Worm (Caenorhabditis elegans) whole organism, young adult: Measurements from ENCODE around the gene F49E12.7.

Experiments
- B0035.1 ChIP-seq: sonication (generic microtip); optimal IDR thresholded peaks from 2 replicates; lab custom pipeline; 2016; ENCODE audit warnings: missing genetic modification characterization, mild to moderate bottlenecking, missing compliant biosample characterization, missing genotype, missing genetic modification reagents
- C06A6.2 ChIP-seq: fragments of 200-800 bp; sonication (Bioruptor generic); conservative IDR thresholded peaks from 2 replicates; pipeline ENCODE4 v1.3.6; 2022; ENCODE audit warnings: missing genetic modification characterization, missing compliant biosample characterization
- F10E7.11 ChIP-seq: sonication (generic microtip); optimal IDR thresholded peaks from 2 replicates; lab custom pipeline; 2017; ENCODE audit warnings: mild to moderate bottlenecking, missing genetic modification characterization, moderate library complexity, missing compliant biosample characterization
- F39B2.1 ChIP-seq: fragments of 200-800 bp; sonication (Bioruptor generic); IDR thresholded peaks from 2 replicates; pipeline ENCODE4 v1.3.6; 2022; ENCODE audit warnings: missing genetic modification reagents, missing genetic modification characterization, missing compliant biosample characterization
- F57C9.4 ChIP-seq: sonication (generic microtip); optimal IDR thresholded peaks from 2 replicates; lab custom pipeline; 2017; ENCODE audit warnings: mild to moderate bottlenecking, missing genetic modification characterization, missing compliant biosample characterization
- K11D2.4 ChIP-seq: fragments of 200-800 bp; sonication (Bioruptor generic); IDR thresholded peaks from 2 replicates; pipeline ENCODE4 v1.3.6; 2022; ENCODE audit warnings: missing genetic modification reagents, missing genetic modification characterization, missing compliant biosample characterization
- T07F8.4 ChIP-seq: sonication (generic microtip); optimal IDR thresholded peaks from 2 replicates; lab custom pipeline; 2016; ENCODE audit warnings: mild to moderate bottlenecking, missing genetic modification characterization, moderate library complexity, missing compliant biosample characterization
- Y53F4B.3 ChIP-seq: fragments of 200-800 bp; sonication (Bioruptor generic); IDR thresholded peaks from 2 replicates; pipeline ENCODE4 v1.3.6; 2022; ENCODE audit warnings: missing genetic modification reagents, missing genetic modification characterization, missing compliant biosample characterization
- Y95B8A.8 ChIP-seq: fragments of 200-800 bp; sonication (Bioruptor generic); IDR thresholded peaks from 2 replicates; pipeline ENCODE4 v1.3.6; 2022; ENCODE audit warnings: missing genetic modification reagents, missing genetic modification characterization, missing compliant biosample characterization
- akir-1 ChIP-seq: fragments of 200-800 bp; sonication (Bioruptor generic); optimal IDR thresholded peaks from 2 replicates; lab custom pipeline; 2018; ENCODE audit warnings: mild to moderate bottlenecking, missing genetic modification characterization, moderate library complexity, missing compliant biosample characterization
- aptf-2 ChIP-seq: fragments of 200-800 bp; sonication (Bioruptor generic); conservative IDR thresholded peaks from 2 replicates; pipeline ENCODE4 v1.3.6; 2022; ENCODE audit warnings: missing genetic modification reagents, missing genetic modification characterization, missing compliant biosample characterization
- attf-5 ChIP-seq: fragments of 200-800 bp; sonication (Bioruptor generic); optimal IDR thresholded peaks from 2 replicates; lab custom pipeline; 2018; ENCODE audit warnings: mild to moderate bottlenecking, missing genetic modification characterization, missing compliant biosample characterization
- bed-1 ChIP-seq: fragments of 200-800 bp; sonication (Bioruptor generic); IDR thresholded peaks from 2 replicates; pipeline ENCODE4 v1.3.6; 2022; ENCODE audit warnings: missing genetic modification reagents, missing genetic modification characterization, missing compliant biosample characterization
- bed-2 ChIP-seq: fragments of 200-800 bp; sonication (Bioruptor generic); IDR thresholded peaks from 2 replicates; pipeline ENCODE4 v1.3.6; 2022; ENCODE audit warnings: missing genetic modification reagents, missing genetic modification characterization, missing compliant biosample characterization
- ceh-91 ChIP-seq: fragments of 200-800 bp; sonication (Bioruptor generic); IDR thresholded peaks from 2 replicates; pipeline ENCODE4 v1.3.6; 2022; ENCODE audit warnings: missing genetic modification reagents, missing genetic modification characterization, missing compliant biosample characterization
- efl-1 ChIP-seq: fragments of 150-350 bp; optimal IDR thresholded peaks from 2 replicates; lab custom pipeline; 2014; ENCODE audit warnings: missing biosample characterization, missing genetic modification reagents, missing genetic modification characterization
- ets-4 ChIP-seq: fragments of 200-800 bp; sonication (Bioruptor generic); optimal IDR thresholded peaks from 2 replicates; lab custom pipeline; 2018; ENCODE audit warnings: mild to moderate bottlenecking, missing genetic modification characterization, missing compliant biosample characterization
- hlh-26 ChIP-seq: fragments of 200-800 bp; sonication (Bioruptor generic); conservative IDR thresholded peaks from 2 replicates; pipeline ENCODE4 v1.3.6; 2022; ENCODE audit warnings: missing genetic modification reagents, missing genetic modification characterization, missing compliant biosample characterization
- lag-1 ChIP-seq: fragments of 200-800 bp; sonication (Bioruptor generic); IDR thresholded peaks from 2 replicates; pipeline ENCODE4 v1.3.6; 2022; ENCODE audit warnings: missing genetic modification reagents, missing genetic modification characterization, missing compliant biosample characterization
- let-607 ChIP-seq, 2 experiments: fragments of 200-800 bp in 1 of 2; sonication (Bioruptor generic) in 1 of 2; sonication (generic microtip) in 1 of 2; optimal IDR thresholded peaks; 2 replicates each; lab custom pipeline; 2016 to 2018; ENCODE audit warnings: mild to moderate bottlenecking in 2 of 2, missing compliant biosample characterization in 2 of 2, missing genetic modification characterization in 2 of 2, moderate library complexity in 2 of 2, missing genotype in 1 of 2
- lin-26 ChIP-seq: fragments of 200-800 bp; sonication (Bioruptor generic); IDR thresholded peaks from 2 replicates; pipeline ENCODE4 v1.3.6; 2022; ENCODE audit warnings: missing genetic modification reagents, missing genetic modification characterization, missing compliant biosample characterization
- lin-35 ChIP-seq, 3 experiments: fragments of 150-350 bp in 2 of 3; sonication (generic microtip) in 1 of 3; optimal IDR thresholded peaks; 2 replicates each; lab custom pipeline; 2014 to 2018; ENCODE audit warnings: missing biosample characterization in 3 of 3, missing genetic modification characterization in 3 of 3, missing genetic modification reagents in 3 of 3
- lin-40 ChIP-seq: sonication (generic microtip); optimal IDR thresholded peaks from 2 replicates; lab custom pipeline; 2016; ENCODE audit warnings: missing genetic modification characterization, mild to moderate bottlenecking, missing compliant biosample characterization, missing genotype, missing genetic modification reagents
- madf-8 ChIP-seq: fragments of 200-800 bp; sonication (Bioruptor generic); conservative IDR thresholded peaks from 2 replicates; pipeline ENCODE4 v1.3.6; 2022; ENCODE audit warnings: missing genetic modification reagents, missing genetic modification characterization, missing compliant biosample characterization
- mcd-1 ChIP-seq: fragments of 200-800 bp; sonication (Bioruptor generic); IDR thresholded peaks from 2 replicates; pipeline ENCODE4 v1.3.6; 2022; ENCODE audit warnings: missing genetic modification reagents, missing genetic modification characterization, missing compliant biosample characterization
- nfyb-1 ChIP-seq: fragments of 200-800 bp; sonication (Bioruptor generic); IDR thresholded peaks from 2 replicates; pipeline ENCODE4 v1.3.6; 2022; ENCODE audit warnings: missing genetic modification reagents, missing genetic modification characterization, missing compliant biosample characterization
- nhr-120 ChIP-seq: fragments of 200-800 bp; sonication (Bioruptor generic); IDR thresholded peaks from 2 replicates; pipeline ENCODE4 v1.3.6; 2022; ENCODE audit warnings: missing genetic modification characterization, missing compliant biosample characterization
- nhr-80 ChIP-seq: sonication (generic microtip); optimal IDR thresholded peaks from 2 replicates; lab custom pipeline; 2016; ENCODE audit warnings: missing genetic modification characterization, missing compliant biosample characterization
- pbrm-1 ChIP-seq: fragments of 200-800 bp; sonication (Bioruptor generic); IDR thresholded peaks from 2 replicates; pipeline ENCODE4 v1.3.6; 2022; ENCODE audit warnings: missing genetic modification reagents, missing genetic modification characterization, missing compliant biosample characterization
- pha-4 ChIP-seq: fragments of 150-350 bp; sonication (generic microtip); optimal IDR thresholded peaks from 2 replicates; lab custom pipeline; 2014; ENCODE audit warnings: missing biosample characterization, missing genetic modification reagents, missing genetic modification characterization
- rec-8 ChIP-seq, 2 experiments: sonication (generic microtip); optimal IDR thresholded peaks; 2 replicates each; lab custom pipeline; 2016; ENCODE audit warnings: mild to moderate bottlenecking in 2 of 2, missing genetic modification characterization in 2 of 2, missing genetic modification reagents in 2 of 2, missing genotype in 2 of 2, missing biosample characterization in 1 of 2, missing compliant biosample characterization in 1 of 2, moderate library complexity in 1 of 2
- rpc-1 ChIP-seq, 2 experiments: fragments of 150-350 bp in 1 of 2; sonication (generic microtip) in 1 of 2; optimal IDR thresholded peaks; 2 replicates each; lab custom pipeline; 2014 to 2018; ENCODE audit warnings: missing biosample characterization in 1 of 2, missing genetic modification characterization in 1 of 2, missing genetic modification reagents in 1 of 2, missing genotype in 1 of 2
- sea-2 ChIP-seq: fragments of 200-800 bp; sonication (Bioruptor generic); IDR thresholded peaks from 2 replicates; pipeline ENCODE4 v1.3.6; 2022; ENCODE audit warnings: missing genetic modification characterization, missing compliant biosample characterization
- snpc-1.1 ChIP-seq: sonication (generic microtip); optimal IDR thresholded peaks from 2 replicates; lab custom pipeline; 2017; ENCODE audit warnings: missing genetic modification characterization, mild to moderate bottlenecking, missing compliant biosample characterization, antibody characterized with exemption, moderate library complexity, missing genotype, missing genetic modification reagents; ENCODE audit not compliant: insufficient read depth
- snpc-4 ChIP-seq, 5 experiments: fragments of 150-350 bp in 1 of 5; sonication (generic microtip) in 4 of 5; optimal IDR thresholded peaks; 2 replicates each; lab custom pipeline; 2014 to 2018; ENCODE audit warnings: missing genetic modification characterization in 5 of 5, missing biosample characterization in 3 of 5, antibody characterized with exemption in 2 of 5, mild to moderate bottlenecking in 2 of 5, missing compliant biosample characterization in 2 of 5, missing genotype in 2 of 5, moderate library complexity in 2 of 5, missing genetic modification reagents in 1 of 5
- tbp1 ChIP-seq: fragments of 200-800 bp; sonication (Bioruptor generic); optimal IDR thresholded peaks from 2 replicates; lab custom pipeline; 2018; ENCODE audit warnings: mild to moderate bottlenecking, missing genetic modification characterization, missing compliant biosample characterization
- tlf-1 ChIP-seq: fragments of 200-800 bp; sonication (Bioruptor generic); optimal IDR thresholded peaks from 2 replicates; lab custom pipeline; 2018; ENCODE audit warnings: mild to moderate bottlenecking, missing genetic modification characterization, missing compliant biosample characterization
- unc-130 ChIP-seq: sonication (generic microtip); optimal IDR thresholded peaks from 2 replicates; lab custom pipeline; 2016; ENCODE audit warnings: missing genetic modification reagents, missing genetic modification characterization, missing compliant biosample characterization
- unc-62 ChIP-seq: fragments of 150-350 bp; optimal IDR thresholded peaks from 2 replicates; lab custom pipeline; 2014; ENCODE audit warnings: missing biosample characterization, missing genetic modification reagents, missing genetic modification characterization

Gene F49E12.7

DNA sequence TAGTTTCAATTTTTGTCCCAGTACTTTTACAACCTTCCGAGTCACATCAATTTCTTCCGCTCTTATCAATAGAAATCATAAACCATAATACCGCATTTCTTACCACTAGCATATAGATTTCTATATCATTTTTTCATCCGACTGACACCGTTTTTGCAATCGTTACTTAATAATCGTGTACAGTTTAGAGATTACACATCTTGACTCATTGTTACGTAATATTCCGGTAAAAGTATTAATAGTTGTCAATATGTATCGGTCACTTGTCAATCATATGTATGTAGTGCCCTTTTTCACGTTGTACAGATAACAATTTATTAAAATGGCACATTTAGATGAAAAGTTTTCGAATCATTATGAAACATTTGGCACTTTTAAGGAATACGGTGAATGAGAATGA, 4.1 kb upstream of the F49E12.7 start:
- TF ChIP-seq let-607 (tag; optimal IDR thresholded peaks at IDR 0.05; lab: Kevin White, UChicago) (peak in 1 of 2 experiments; percentile 59), F57C9.4 (tag; lab: Kevin White, UChicago) (no peak), snpc-4 (GFP tag; optimal IDR thresholded peaks at IDR 0.05; lab: Kevin White, UChicago) (no peak), snpc-4 (tag; optimal IDR thresholded peaks at IDR 0.05; lab: Kevin White, UChicago) (no peak), unc-62 (GFP tag; lab: Kevin White, UChicago) (peak; percentile 92), nhr-80 (peak; percentile 73), bed-1 (GFP tag; lab: Robert Waterston, UW) (no peak), nhr-120 (GFP tag; lab: Robert Waterston, UW) (no peak)

DNA sequence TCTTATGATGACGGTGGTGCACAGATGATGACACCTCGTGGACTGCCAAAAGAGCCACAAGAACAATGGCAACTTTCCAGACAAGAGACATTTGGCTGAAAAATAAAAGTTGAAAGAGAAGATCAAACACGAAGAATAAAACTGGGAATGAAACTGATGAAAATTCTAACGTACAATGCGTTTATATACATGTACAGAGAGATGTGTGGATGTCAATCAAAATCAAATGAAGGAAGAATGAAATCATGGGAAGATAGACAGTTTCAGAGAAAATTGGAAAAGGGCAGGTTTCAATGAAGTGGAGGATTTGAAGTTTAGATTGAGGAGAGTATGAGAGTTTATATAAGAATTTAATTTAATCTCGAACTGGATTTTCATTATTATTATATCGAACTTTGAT, 3.1 kb upstream of the F49E12.7 start, which contains the start of gene dod-23:
TSS of gene dod-23 (minus strand) at position 101 of the 400 bp plus-strand sequence.
- TF ChIP-seq hlh-26 = no peak
- TF ChIP-seq snpc-1.1 (tag; lab: Kevin White, UChicago) = no peak
- no peak for TF ChIP-seq F39B2.1
- TF ChIP-seq F57C9.4 (tag; lab: Kevin White, UChicago) = no peak
- TF ChIP-seq madf-8 (GFP tag; lab: Robert Waterston, UW) = no peak
- no peak for TF ChIP-seq tbp1
- no peak for TF ChIP-seq rec-8 (tag; optimal IDR thresholded peaks at IDR 0.05; lab: Kevin White, UChicago)
- TF ChIP-seq B0035.1 = no peak
- no peak for TF ChIP-seq unc-130 (GFP tag; lab: Kevin White, UChicago)

DNA sequence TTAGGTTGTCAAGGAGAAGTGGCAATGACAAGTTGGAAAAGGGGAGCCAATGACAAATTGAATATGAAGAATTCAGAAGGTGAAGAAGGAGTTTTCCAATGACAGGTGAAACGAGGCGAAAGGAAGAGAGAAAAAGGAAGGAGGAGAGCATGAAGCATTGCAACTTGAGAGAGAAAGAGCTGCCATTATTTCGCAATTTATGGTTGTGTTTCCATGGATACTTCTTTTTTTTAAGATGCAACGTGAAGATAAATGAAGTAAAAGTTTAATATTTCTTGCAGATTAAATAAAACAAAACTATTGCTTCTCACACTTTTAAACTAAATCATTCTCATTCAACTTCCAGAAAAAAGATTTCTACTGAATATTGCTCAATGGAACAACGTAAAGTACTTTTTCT, 1.7 kb downstream of the F49E12.7 start, which contains the start of gene F49E12.8:
TSS of gene F49E12.8 (minus strand) at position 101 of the 400 bp plus-strand sequence.
- no peak for TF ChIP-seq bed-2 (GFP tag; lab: Robert Waterston, UW)
- no peak for TF ChIP-seq lin-40
- no peak for TF ChIP-seq ets-4 (GFP tag; lab: Kevin White, UChicago)
- TF ChIP-seq nhr-120 (GFP tag; lab: Robert Waterston, UW) = no peak
- TF ChIP-seq unc-62 (GFP tag; lab: Kevin White, UChicago) = no peak
- TF ChIP-seq Y53F4B.3 (GFP tag; lab: Robert Waterston, UW) = no peak
- TF ChIP-seq akir-1 = no peak
- TF ChIP-seq C06A6.2 (GFP tag; lab: Robert Waterston, UW) = no peak
- no peak for TF ChIP-seq mcd-1 (GFP tag; lab: Robert Waterston, UW)
- no peak for TF ChIP-seq sea-2 (GFP tag; lab: Robert Waterston, UW)
- TF ChIP-seq B0035.1 = no peak
- no peak for TF ChIP-seq efl-1 (GFP tag; lab: Kevin White, UChicago)
- TF ChIP-seq pbrm-1 (GFP tag; lab: Robert Waterston, UW) = no peak
- no peak for TF ChIP-seq lin-35 (GFP tag; optimal IDR thresholded peaks at IDR 0.05; lab: Kevin White, UChicago)
- no peak for TF ChIP-seq pha-4
- no peak for TF ChIP-seq F10E7.11 (tag; lab: Kevin White, UChicago)
- TF ChIP-seq lag-1 (GFP tag; lab: Robert Waterston, UW) = no peak
- TF ChIP-seq nfyb-1 (GFP tag; lab: Robert Waterston, UW) = no peak
- TF ChIP-seq hlh-26 = no peak
- TF ChIP-seq, all 124 proteins: peak for 0

DNA sequence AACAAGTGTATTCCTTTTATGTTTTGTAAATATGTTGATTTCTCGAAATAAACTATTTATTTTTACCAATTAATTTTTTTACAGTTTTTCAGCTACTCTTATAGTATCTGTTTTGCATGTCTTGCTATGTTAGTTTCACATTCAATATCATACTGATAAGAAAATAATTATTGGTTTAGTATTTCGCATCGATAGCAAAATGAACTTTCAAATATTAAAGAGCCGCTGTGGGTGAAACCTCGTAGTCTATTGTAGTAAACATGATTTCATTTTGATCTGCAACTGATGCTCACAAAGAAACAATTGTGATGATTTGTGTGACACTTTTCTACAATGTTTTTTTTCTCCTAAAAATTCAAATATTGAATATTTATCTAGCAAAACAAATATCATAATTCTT, 3.7 kb downstream of the F49E12.7 start:
- TF ChIP-seq nhr-120 (GFP tag; lab: Robert Waterston, UW) (no peak), aptf-2 (GFP tag; lab: Robert Waterston, UW) (no peak), rpc-1 (optimal IDR thresholded peaks at IDR 0.05; lab: Kevin White, UChicago) (no peak), rpc-1 (tag; optimal IDR thresholded peaks at IDR 0.05; lab: Kevin White, UChicago) (no peak), ceh-91 (no peak), snpc-4 (GFP tag; optimal IDR thresholded peaks at IDR 0.05; lab: Kevin White, UChicago) (no peak), snpc-4 (tag; optimal IDR thresholded peaks at IDR 0.05; lab: Kevin White, UChicago) (no peak), lin-26 (GFP tag; lab: Robert Waterston, UW) (no peak), T07F8.4 (no peak), attf-5 (GFP tag; lab: Kevin White, UChicago) (no peak), K11D2.4 (no peak), Y95B8A.8 (GFP tag; lab: Robert Waterston, UW) (no peak), F39B2.1 (no peak), tlf-1 (GFP tag; lab: Kevin White, UChicago) (no peak)
- TF ChIP-seq, all 124 proteins: peak for 0
